Worm (Caenorhabditis elegans) whole organism, late embryonic: Measurements from ENCODE around the gene natc-1.

Source experiments
- F13H6.1 ChIP-seq: sonication (generic microtip); optimal IDR thresholded peaks from 2 replicates; lab custom pipeline; 2016; ENCODE audit warnings: missing genetic modification characterization, missing compliant biosample characterization
- ama-1 ChIP-seq: fragments of 150-350 bp; optimal IDR thresholded peaks from 2 replicates; lab custom pipeline; 2014
- ceh-22 ChIP-seq: sonication (generic microtip); optimal IDR thresholded peaks from 2 replicates; lab custom pipeline; 2017; ENCODE audit warnings: missing biosample characterization, missing genetic modification characterization
- ceh-30 ChIP-seq: fragments of 150-350 bp; optimal IDR thresholded peaks from 2 replicates; lab custom pipeline; 2014; ENCODE audit warnings: missing biosample characterization, missing genetic modification characterization
- dve-1 ChIP-seq: sonication (generic microtip); optimal IDR thresholded peaks from 2 replicates; lab custom pipeline; 2017; ENCODE audit warnings: antibody characterized with exemption, mild to moderate bottlenecking, missing genetic modification characterization, missing compliant biosample characterization
- fkh-6 ChIP-seq: sonication (generic microtip); optimal IDR thresholded peaks from 2 replicates; lab custom pipeline; 2016; ENCODE audit warnings: missing genetic modification characterization, missing compliant biosample characterization
- sdc-2 ChIP-seq: sonication (generic microtip); optimal IDR thresholded peaks from 2 replicates; lab custom pipeline; 2016; ENCODE audit warnings: missing genotype, missing genetic modification characterization, missing compliant biosample characterization
- sox-2 ChIP-seq: fragments of 200-800 bp; sonication (Bioruptor generic); IDR thresholded peaks from 2 replicates; pipeline ENCODE4 v1.3.6; 2022; ENCODE audit warnings: missing genetic modification reagents, missing genetic modification characterization, missing compliant biosample characterization

DNA sequence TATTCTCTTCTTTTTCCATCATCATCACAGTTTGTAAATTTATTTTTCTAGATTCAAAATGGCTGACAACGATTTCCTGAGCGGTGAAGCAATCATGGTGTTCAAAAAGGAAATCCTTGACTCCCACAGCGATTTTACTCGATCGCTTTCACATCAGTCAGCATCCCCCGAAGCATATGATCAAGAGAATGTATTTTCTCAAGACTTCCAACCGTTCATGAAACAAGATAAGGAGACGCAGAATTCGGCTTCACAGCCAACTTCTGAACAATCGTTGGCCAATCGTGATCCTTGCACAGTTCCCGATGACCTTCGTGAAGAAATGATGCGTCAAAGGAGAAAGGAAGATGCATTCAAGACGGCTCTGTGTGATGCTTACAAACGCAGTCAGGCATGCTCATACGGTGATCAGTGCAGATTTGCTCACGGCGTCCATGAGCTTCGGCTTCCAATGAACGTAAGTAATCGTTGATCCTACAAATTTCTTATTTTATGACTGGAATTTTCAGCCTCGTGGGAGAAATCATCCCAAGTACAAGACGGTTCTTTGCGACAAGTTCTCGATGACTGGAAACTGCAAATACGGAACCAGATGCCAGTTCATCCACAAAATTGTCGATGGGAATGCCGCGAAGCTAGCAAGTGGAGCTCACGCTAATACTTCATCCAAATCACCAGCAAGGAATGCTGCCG lies 48.0 kb upstream of the natc-1 start, which contains the start of gene pos-1:
- no peak for TF ChIP-seq ceh-22 (tag; lab: Kevin White, UChicago)
- TF ChIP-seq sdc-2 (tag; lab: Kevin White, UChicago) = no peak
- TF ChIP-seq sox-2 (GFP tag; lab: Robert Waterston, UW) = no peak
- TF ChIP-seq ceh-30 (tag; lab: Kevin White, UChicago) = no peak
- TF ChIP-seq dve-1 (tag; lab: Kevin White, UChicago) = no peak
- no peak for TF ChIP-seq ama-1
- TF ChIP-seq fkh-6 (tag; lab: Kevin White, UChicago) = no peak
- TF ChIP-seq F13H6.1 (tag; lab: Kevin White, UChicago) = no peak
